Worm (Caenorhabditis elegans) whole organism, early embryonic: ENCODE results near the gene F43E2.1.

ENCODE experiments used
- B0310.2 ChIP-seq: sonication (generic microtip); optimal IDR thresholded peaks from 2 replicates; lab custom pipeline; 2016; ENCODE audit warnings: mild to moderate bottlenecking, missing genetic modification characterization, missing compliant biosample characterization
- F13C5.2 ChIP-seq: sonication (generic microtip); optimal IDR thresholded peaks from 2 replicates; lab custom pipeline; 2017; ENCODE audit warnings: mild to moderate bottlenecking, missing genetic modification characterization, inconsistent platforms, missing compliant biosample characterization
- aly-1 ChIP-seq: sonication (generic microtip); optimal IDR thresholded peaks from 2 replicates; lab custom pipeline; 2016; ENCODE audit warnings: missing genetic modification characterization, missing compliant biosample characterization
- ama-1 ChIP-seq: fragments of 150-350 bp; optimal IDR thresholded peaks from 2 replicates; lab custom pipeline; 2014
- ceh-36 ChIP-seq: sonication (generic microtip); optimal IDR thresholded peaks from 2 replicates; lab custom pipeline; 2016; ENCODE audit warnings: missing genetic modification characterization, inconsistent platforms, missing compliant biosample characterization
- flt-1 ChIP-seq: fragments of 200-800 bp; sonication (Bioruptor generic); IDR thresholded peaks from 2 replicates; pipeline ENCODE4 v1.3.6; 2022; ENCODE audit warnings: missing genetic modification characterization, missing compliant biosample characterization
- hmbx-1 ChIP-seq: sonication (generic microtip); optimal IDR thresholded peaks from 2 replicates; lab custom pipeline; 2016; ENCODE audit warnings: mild to moderate bottlenecking, missing genetic modification characterization, missing compliant biosample characterization
- hmg-4 ChIP-seq: fragments of 200-800 bp; sonication (Bioruptor generic); optimal IDR thresholded peaks from 2 replicates; lab custom pipeline; 2018; ENCODE audit warnings: mild to moderate bottlenecking, missing genetic modification characterization, missing compliant biosample characterization
- hnd-1 ChIP-seq: sonication (generic microtip); optimal IDR thresholded peaks from 2 replicates; lab custom pipeline; 2016; ENCODE audit warnings: missing genetic modification characterization, missing compliant biosample characterization
- scrt-1 ChIP-seq: fragments of 200-800 bp; sonication (Bioruptor generic); IDR thresholded peaks from 2 replicates; pipeline ENCODE4 v1.3.6; 2022; ENCODE audit warnings: missing genetic modification characterization, missing compliant biosample characterization
- sea-1 ChIP-seq: fragments of 200-800 bp; sonication (Bioruptor generic); conservative IDR thresholded peaks from 2 replicates; pipeline ENCODE4 v1.3.6; 2022; ENCODE audit warnings: missing genetic modification characterization, missing compliant biosample characterization
- tbx-11 ChIP-seq: fragments of 200-800 bp; sonication (Bioruptor generic); IDR thresholded peaks from 2 replicates; pipeline ENCODE4 v1.3.6; 2022; ENCODE audit warnings: missing genetic modification characterization, missing compliant biosample characterization
- tbx-37 ChIP-seq: fragments of 200-800 bp; sonication (Bioruptor generic); conservative IDR thresholded peaks from 2 replicates; pipeline ENCODE4 v1.3.6; 2022; ENCODE audit warnings: missing genetic modification reagents, missing genetic modification characterization, missing compliant biosample characterization
- tra-4 ChIP-seq: sonication (generic microtip); optimal IDR thresholded peaks from 2 replicates; lab custom pipeline; 2017; ENCODE audit warnings: missing genetic modification characterization, missing compliant biosample characterization

DNA sequence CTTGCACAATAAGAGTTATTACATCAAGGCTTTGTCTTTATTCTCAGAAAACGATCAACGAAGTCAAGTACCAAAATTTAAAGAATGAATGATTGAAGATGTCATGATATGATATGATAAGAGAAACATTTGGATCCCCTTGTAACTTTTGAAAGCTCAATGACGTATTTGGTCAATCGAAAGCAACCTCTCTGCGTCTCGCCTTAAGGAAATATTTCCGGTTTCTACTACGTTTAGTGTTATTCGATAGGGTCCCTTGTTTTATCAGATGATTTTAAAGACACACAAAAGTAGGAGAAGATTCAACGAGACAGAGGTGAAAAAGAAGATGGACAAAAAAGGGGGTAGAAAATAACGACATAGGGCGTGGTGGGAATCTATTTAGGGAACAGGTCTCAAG is 38.2 kb downstream of the F43E2.1 start:
- no peak for TF ChIP-seq hnd-1
- no peak for TF ChIP-seq scrt-1
- no peak for TF ChIP-seq tbx-11
- TF ChIP-seq ama-1 (lab: Kevin White, UChicago) = no peak
- no peak for TF ChIP-seq hmbx-1 (tag; lab: Kevin White, UChicago)
- no peak for TF ChIP-seq hmg-4
- TF ChIP-seq sea-1 (GFP tag; lab: Robert Waterston, UW) = no peak
- TF ChIP-seq F13C5.2 = no peak
- TF ChIP-seq ceh-36 (tag; lab: Kevin White, UChicago) = no peak
- no peak for TF ChIP-seq flt-1
- no peak for TF ChIP-seq B0310.2 (tag; lab: Kevin White, UChicago)
- TF ChIP-seq tra-4 (tag; lab: Kevin White, UChicago) = no peak
- no peak for TF ChIP-seq aly-1 (tag; lab: Kevin White, UChicago)
- TF ChIP-seq tbx-37 = no peak
